Worm (Caenorhabditis elegans): ENCODE results near the gene F09E10.5.

ce11 chrX:1517519-1517918 is 23.4 kb upstream of the F09E10.5 start:
- TF ChIP-seq lsy-2 (tag; optimal IDR thresholded peaks at IDR 0.05) (no peak), nhr-11 (tag; optimal IDR thresholded peaks at IDR 0.05) (no peak), unc-62 (GFP tag; optimal IDR thresholded peaks at IDR 0.05) (no peak), egl-27 (tag; optimal IDR thresholded peaks at IDR 0.05) (no peak), lin-39 (tag; optimal IDR thresholded peaks at IDR 0.05) (no peak), ztf-11 (tag; optimal IDR thresholded peaks at IDR 0.05) (no peak), ama-1 (optimal IDR thresholded peaks at IDR 0.05) (no peak), elt-3 (tag; optimal IDR thresholded peaks at IDR 0.05) (no peak), snpc-4 (tag; optimal IDR thresholded peaks at IDR 0.05) (no peak), elt-1 (tag; optimal IDR thresholded peaks at IDR 0.05) (no peak), mdl-1 (tag; optimal IDR thresholded peaks at IDR 0.05) (no peak), zag-1 (tag; optimal IDR thresholded peaks at IDR 0.05) (no peak)
